Worm (Caenorhabditis elegans) whole organism, L4/young adult: ENCODE results near the gene F16F9.4.

ENCODE experiments used
- W03F9.2 ChIP-seq: fragments of 150-350 bp; optimal IDR thresholded peaks from 2 replicates; lab custom pipeline; 2014; ENCODE audit warnings: missing biosample characterization, missing genetic modification characterization
- dao-5 ChIP-seq: sonication (generic microtip); optimal IDR thresholded peaks from 2 replicates; lab custom pipeline; 2016; ENCODE audit warnings: missing genotype, missing genetic modification characterization, moderate library complexity, missing compliant biosample characterization
- him-1 ChIP-seq: sonication (generic microtip); optimal IDR thresholded peaks from 2 replicates; lab custom pipeline; 2016; ENCODE audit warnings: missing genotype, missing genetic modification reagents, missing genetic modification characterization, missing compliant biosample characterization

Gene F16F9.4

DNA sequence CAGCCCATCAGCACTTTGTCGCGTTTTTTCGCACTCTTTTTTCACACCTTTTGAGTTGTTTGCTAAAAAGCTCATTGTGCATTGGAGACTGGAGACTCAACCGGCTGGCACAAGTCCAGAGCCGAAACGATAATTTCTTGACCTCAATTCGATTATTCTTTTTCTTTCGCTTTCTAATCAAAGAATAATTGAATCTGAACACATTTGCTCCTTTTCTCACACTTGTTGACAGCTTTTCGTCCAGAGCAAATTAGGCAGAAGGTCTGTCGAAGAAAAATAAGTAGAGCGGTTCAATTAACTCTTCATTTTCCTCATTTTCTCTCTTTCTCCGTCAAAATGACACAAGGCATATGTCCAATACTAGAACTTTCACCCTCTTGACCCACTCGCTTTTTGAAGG lies 18.2 kb downstream of the F16F9.4 start:
- TF ChIP-seq him-1 (no peak), W03F9.2 (tag; lab: Kevin White, UChicago) (no peak), dao-5 (no peak)

DNA sequence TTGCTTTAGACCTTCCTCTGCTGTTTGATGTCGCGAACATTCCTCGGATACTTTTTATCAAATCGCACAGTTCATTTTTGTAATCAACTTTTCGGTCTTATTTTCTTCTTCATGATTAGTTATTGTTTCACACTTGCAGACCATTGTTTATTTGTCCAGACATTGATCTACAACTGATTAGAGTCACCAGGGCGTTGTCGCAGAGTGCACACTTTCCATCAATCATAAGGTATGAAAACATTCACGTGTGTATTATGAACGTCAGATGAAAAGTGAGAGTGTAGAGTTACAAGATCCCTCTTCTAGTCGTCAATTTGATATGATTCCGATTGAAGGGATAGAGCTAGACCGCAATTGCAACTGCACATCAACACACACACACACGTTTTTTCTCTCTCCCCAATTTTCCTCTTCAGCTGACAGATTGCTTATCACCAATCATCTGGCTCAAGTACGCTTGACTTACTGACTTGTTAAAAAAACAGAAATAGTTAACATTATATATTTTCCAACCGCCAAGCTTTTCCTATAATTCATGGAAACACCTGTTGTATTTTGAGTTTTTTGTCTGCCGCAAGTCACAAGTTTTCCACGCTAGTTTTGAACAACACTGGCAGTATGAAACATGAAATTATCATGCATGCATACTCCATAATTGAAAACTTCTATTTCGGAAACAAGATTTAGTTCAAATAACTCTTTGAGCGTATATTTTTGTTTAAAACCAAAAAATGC lies 23.0 kb downstream of the F16F9.4 start:
- TF ChIP-seq him-1, result no peak
- no peak for TF ChIP-seq dao-5
- TF ChIP-seq W03F9.2 (tag; lab: Kevin White, UChicago), result no peak

ce11 chrX:8438756-8439155 lies 24.4 kb downstream of the F16F9.4 start:
- TF ChIP-seq W03F9.2 (tag; lab: Kevin White, UChicago), result no peak

ce11 chrX:8432361-8432760 lies 30.8 kb downstream of the F16F9.4 start, which contains the start of gene kin-9:
kin-9 (plus strand) TSS chrX:8432661.
- no peak for TF ChIP-seq W03F9.2 (tag; lab: Kevin White, UChicago)
- no peak for TF ChIP-seq him-1
- no peak for TF ChIP-seq dao-5

DNA sequence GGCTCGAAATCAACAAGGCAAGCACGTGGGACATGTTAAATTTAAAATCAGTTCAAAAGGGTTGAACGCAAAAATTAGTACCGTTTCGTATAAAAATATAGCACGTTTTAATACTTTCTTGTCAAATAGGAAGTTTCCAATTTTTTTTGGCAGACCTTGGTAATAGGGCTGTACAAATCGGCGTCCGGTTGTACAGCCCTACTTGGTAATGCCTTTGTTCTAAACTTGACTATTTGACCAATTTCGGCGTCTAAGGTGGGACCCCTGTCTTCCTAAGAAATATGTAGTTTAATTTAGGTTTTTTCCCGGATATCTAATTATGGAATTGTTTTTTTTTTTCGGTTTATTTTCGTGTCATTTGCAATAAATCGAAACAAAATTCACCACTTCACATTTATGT lies 33.7 kb downstream of the F16F9.4 start:
- TF ChIP-seq dao-5, result no peak
- TF ChIP-seq W03F9.2 (tag; lab: Kevin White, UChicago), result no peak
- no peak for TF ChIP-seq him-1

DNA sequence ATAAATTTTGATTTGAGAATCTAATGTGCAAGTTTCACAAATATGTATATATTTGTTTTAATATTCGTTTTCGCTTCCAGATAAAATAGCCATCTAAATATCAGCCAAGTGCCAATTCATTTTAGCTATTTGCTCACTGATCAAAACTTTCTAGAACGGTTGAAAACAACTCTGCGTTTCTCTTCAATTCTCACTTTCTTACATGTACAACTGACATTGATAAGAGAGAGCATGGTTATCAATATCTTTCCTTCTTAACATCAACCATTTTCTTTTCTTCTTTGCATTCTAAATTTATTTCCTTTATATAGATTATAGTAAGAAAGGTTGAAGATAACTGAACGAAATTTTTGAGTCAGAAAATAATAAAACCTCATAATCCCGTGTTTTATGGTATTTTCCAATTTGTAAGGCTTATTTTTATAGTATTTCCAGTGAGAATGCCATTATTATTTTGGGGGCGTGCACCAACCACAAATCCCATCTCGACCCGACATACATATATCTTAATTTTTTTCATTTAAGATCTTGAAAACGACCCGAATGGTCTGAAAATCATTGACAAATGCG lies 34.8 kb downstream of the F16F9.4 start, which contains the start of gene F08F1.3:
F08F1.3 (plus strand) TSS at position 520 of the 570 bp plus-strand sequence.
- no peak for TF ChIP-seq dao-5
- no peak for TF ChIP-seq him-1
- no peak for TF ChIP-seq W03F9.2 (tag; lab: Kevin White, UChicago)

ce11 chrX:8426160-8426712 lies 36.9 kb downstream of the F16F9.4 start:
- TF ChIP-seq him-1 (no peak), W03F9.2 (tag; lab: Kevin White, UChicago) (no peak), dao-5 (no peak)

- TF ChIP-seq him-1 (no peak), W03F9.2 (tag; lab: Kevin White, UChicago) (no peak), dao-5 (no peak)
Measured at ce11 chrX:8424286-8424685, 38.9 kb downstream of the F16F9.4 start.

DNA sequence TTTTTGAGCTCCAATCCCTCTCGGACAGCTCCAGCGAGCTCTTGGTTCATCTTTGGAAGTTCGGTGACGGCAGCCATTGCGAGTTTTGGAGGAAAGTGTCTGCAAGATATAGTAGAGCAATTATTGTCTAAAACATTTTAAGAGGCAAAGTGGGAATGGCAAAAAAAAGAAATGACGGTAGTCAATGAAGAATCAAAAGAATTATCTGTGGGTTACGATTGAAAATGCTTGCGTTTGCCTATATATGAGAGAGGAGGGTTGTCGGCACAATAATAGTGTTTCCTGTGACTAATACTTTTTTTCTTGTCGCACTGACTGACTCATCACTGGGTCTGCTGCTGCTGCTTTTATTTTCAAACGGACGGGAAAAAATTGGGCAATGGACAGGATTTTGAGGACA lies 39.5 kb downstream of the F16F9.4 start, which contains the start of gene tth-1:
tth-1 (minus strand) TSS at position 101 of the 400 bp plus-strand sequence.
- TF ChIP-seq dao-5 (no peak), W03F9.2 (tag; lab: Kevin White, UChicago) (no peak), him-1 (no peak)

ce11 chrX:8423199-8423598 lies 40.0 kb downstream of the F16F9.4 start:
- no peak for TF ChIP-seq him-1
- no peak for TF ChIP-seq dao-5
- no peak for TF ChIP-seq W03F9.2 (tag; lab: Kevin White, UChicago)

DNA sequence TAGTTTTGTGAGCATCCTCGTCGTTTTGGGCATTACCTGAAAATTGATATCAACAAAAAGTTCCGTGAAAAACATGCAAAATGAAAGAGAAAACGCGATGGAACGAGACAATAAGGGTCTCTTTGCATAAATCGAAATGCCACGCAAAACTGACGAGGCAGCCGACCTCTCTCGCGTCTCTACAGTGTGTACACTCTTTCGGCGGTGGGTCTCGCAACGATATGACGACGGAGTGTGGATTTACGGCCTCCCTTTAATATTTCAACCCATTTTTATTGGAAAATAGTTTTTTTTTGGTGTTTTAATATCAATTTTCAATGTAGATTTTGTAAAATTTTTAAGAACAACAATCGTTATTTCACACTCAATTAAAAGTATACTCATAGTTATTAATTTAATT lies 41.1 kb downstream of the F16F9.4 start, which contains the start of gene tag-123:
tag-123 (minus strand) TSS at position 36 of the 400 bp plus-strand sequence.
- TF ChIP-seq him-1, result no peak
- TF ChIP-seq W03F9.2 (tag; lab: Kevin White, UChicago), result no peak
- TF ChIP-seq dao-5, result no peak

DNA sequence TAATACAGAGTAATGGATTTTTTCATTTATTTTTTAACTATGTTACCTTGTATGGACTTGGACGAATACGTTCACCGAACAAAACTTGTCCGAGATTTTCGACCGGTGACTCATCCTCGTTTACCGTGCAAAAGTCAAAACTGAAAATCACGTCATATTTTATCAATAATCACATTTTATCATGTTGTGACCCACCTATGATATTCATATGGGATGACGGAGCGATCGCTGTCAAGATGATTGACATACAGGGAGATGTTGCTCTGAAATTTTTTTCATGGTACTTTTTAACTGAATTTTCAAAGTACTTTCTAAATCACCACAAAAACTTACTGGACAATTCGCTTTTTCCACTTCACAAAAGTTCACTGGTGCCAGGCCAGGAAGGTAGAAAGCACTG lies 41.6 kb downstream of the F16F9.4 start:
- TF ChIP-seq dao-5 (no peak), W03F9.2 (tag; lab: Kevin White, UChicago) (no peak), him-1 (no peak)

ce11 chrX:8419252-8419651 lies 43.9 kb downstream of the F16F9.4 start:
- TF ChIP-seq him-1 (no peak), W03F9.2 (tag; lab: Kevin White, UChicago) (no peak), dao-5 (no peak)

DNA sequence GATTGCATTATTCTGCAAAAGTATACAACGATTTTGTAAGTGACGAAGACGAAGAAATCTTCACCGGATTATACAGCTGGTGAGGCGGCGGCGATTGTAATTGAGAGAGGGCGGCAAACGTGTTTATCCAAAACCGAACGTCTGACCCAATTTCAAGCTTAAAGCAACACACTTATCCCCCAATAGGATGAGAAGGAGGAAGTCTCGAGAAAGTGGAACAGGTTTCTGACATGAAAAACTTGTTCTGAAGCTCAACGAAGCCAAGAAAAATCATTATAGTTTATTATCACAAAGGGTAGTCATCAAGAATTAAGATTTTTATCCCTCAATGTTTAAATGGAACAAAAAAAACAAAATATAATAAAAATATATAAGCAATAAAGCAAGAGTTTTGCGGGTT lies 44.8 kb downstream of the F16F9.4 start, which contains the start of gene spp-13:
spp-13 (minus strand) TSS at position 143 of the 400 bp plus-strand sequence.
- TF ChIP-seq him-1, result no peak
- no peak for TF ChIP-seq W03F9.2 (tag; lab: Kevin White, UChicago)
- TF ChIP-seq dao-5, result no peak

DNA sequence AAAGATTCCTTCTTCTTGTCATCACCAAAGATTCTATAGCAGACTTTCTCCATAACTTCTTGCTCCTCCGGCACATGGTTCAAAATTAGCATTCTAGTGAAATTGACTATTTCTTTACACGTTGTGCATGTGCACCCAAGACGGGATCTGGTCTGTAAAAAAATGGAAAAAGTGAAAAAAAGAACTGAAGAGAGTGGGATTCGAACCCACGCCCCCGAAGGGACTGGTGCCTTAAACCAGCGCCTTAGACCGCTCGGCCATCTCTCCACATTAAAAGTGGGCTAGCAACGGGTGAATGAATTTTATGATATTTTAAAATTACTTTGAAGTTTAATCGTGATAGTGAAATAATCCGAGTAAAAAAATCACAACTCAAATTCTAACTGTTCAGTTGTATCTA lies 45.4 kb downstream of the F16F9.4 start:
- TF ChIP-seq him-1 (no peak), dao-5 (no peak), W03F9.2 (tag; lab: Kevin White, UChicago) (no peak)
